Fruit fly (Drosophila melanogaster): Measurements from ENCODE around the gene Ada2b.

The Ada2b gene

dm6 chr3R:8256040-8256439 lies 15.7 kb upstream of the Ada2b start (continued):
- TF ChIP-seq bab2 (GFP tag; optimal IDR thresholded peaks at IDR 0.05): no peak
- no peak for TF ChIP-seq insv (GFP tag; optimal IDR thresholded peaks at IDR 0.05)
- no peak for TF ChIP-seq fd64A (GFP tag; optimal IDR thresholded peaks at IDR 0.05)
- TF ChIP-seq CG4360 (GFP tag; IDR thresholded peaks at IDR 0.05): no peak
- no peak for TF ChIP-seq CG11085 (GFP tag; IDR thresholded peaks at IDR 0.05)
- no peak for TF ChIP-seq HLHmδ (GFP tag; optimal IDR thresholded peaks at IDR 0.05)
- no peak for TF ChIP-seq Atf3 (GFP tag; optimal IDR thresholded peaks at IDR 0.05)
- TF ChIP-seq C15 (GFP tag; IDR thresholded peaks at IDR 0.05): no peak
- no peak for TF ChIP-seq btn (GFP tag; optimal IDR thresholded peaks at IDR 0.05)
- no peak for TF ChIP-seq knrl (GFP tag; IDR thresholded peaks at IDR 0.05; ENCODE audit: partially characterized antibody)
- no peak for TF ChIP-seq vvl (GFP tag; IDR thresholded peaks at IDR 0.05)
- TF ChIP-seq B-H1 (GFP tag; IDR thresholded peaks at IDR 0.05): no peak; the same call in 2 of the 3 replicates
- TF ChIP-seq Oaz (GFP tag; IDR thresholded peaks at IDR 0.05): no peak
- TF ChIP-seq Dek (tag; optimal IDR thresholded peaks at IDR 0.05): no peak
- TF ChIP-seq ap (GFP tag; IDR thresholded peaks at IDR 0.05): no peak
- TF ChIP-seq TFAM (GFP tag; optimal IDR thresholded peaks at IDR 0.05): no peak
- no peak for TF ChIP-seq gcm2 (GFP tag; optimal IDR thresholded peaks at IDR 0.05)
- TF ChIP-seq CG32767 (GFP tag; IDR thresholded peaks at IDR 0.05): no peak
- no peak for TF ChIP-seq hb (GFP tag; IDR thresholded peaks at IDR 0.05; ENCODE audit: partially characterized antibody)
- TF ChIP-seq CG31365 (tag; optimal IDR thresholded peaks at IDR 0.05): no peak
- no peak for TF ChIP-seq CG9609 (GFP tag; optimal IDR thresholded peaks at IDR 0.05)
- TF ChIP-seq zfh2 (GFP tag; optimal IDR thresholded peaks at IDR 0.05): peak; percentile 21
- TF ChIP-seq lov (optimal IDR thresholded peaks at IDR 0.05): no peak
- TF ChIP-seq lov (GFP tag; IDR thresholded peaks at IDR 0.05): no peak
- no peak for TF ChIP-seq Asciz (GFP tag; optimal IDR thresholded peaks at IDR 0.05)
- TF ChIP-seq zf30C (GFP tag; optimal IDR thresholded peaks at IDR 0.05): no peak
- no peak for TF ChIP-seq shn (GFP tag; optimal IDR thresholded peaks at IDR 0.05)
- TF ChIP-seq Fer2 (tag; optimal IDR thresholded peaks at IDR 0.05): no peak
- no peak for TF ChIP-seq Sin3A (optimal IDR thresholded peaks at IDR 0.05)
- peak; percentile 37; the same call in 2 of the 3 replicates for TF ChIP-seq row (GFP tag; IDR thresholded peaks at IDR 0.05)
- no peak for TF ChIP-seq sqz (GFP tag; optimal IDR thresholded peaks at IDR 0.05)
- peak; percentile 31 for TF ChIP-seq CG7556 (GFP tag; optimal IDR thresholded peaks at IDR 0.05)
- no peak for TF ChIP-seq CG42726 (GFP tag; IDR thresholded peaks at IDR 0.05; ENCODE audit: partially characterized antibody)
- TF ChIP-seq bcd (GFP tag; optimal IDR thresholded peaks at IDR 0.05): peak; percentile 19
- TF ChIP-seq Nf-YB (GFP tag; optimal IDR thresholded peaks at IDR 0.05): no peak
- no peak for TF ChIP-seq crol (GFP tag; IDR thresholded peaks at IDR 0.05)
- no peak for TF ChIP-seq Dll (GFP tag; IDR thresholded peaks at IDR 0.05; ENCODE audit: partially characterized antibody)
- TF ChIP-seq luna (GFP tag; optimal IDR thresholded peaks at IDR 0.05): no peak
- no peak for TF ChIP-seq Ptx1 (GFP tag; IDR thresholded peaks at IDR 0.05)
- TF ChIP-seq unc-4 (GFP tag; IDR thresholded peaks at IDR 0.05; ENCODE audit: partially characterized antibody): no peak
- no peak for TF ChIP-seq CG7745 (tag; optimal IDR thresholded peaks at IDR 0.05)
- no peak for TF ChIP-seq CG15479 (GFP tag; optimal IDR thresholded peaks at IDR 0.05)
- TF ChIP-seq CG12659 (GFP tag; optimal IDR thresholded peaks at IDR 0.05): no peak
- no peak for TF ChIP-seq CG30431 (GFP tag; optimal IDR thresholded peaks at IDR 0.05)
- no peak for TF ChIP-seq CG11723 (GFP tag; optimal IDR thresholded peaks at IDR 0.05)
- no peak for TF ChIP-seq cad (GFP tag; optimal IDR thresholded peaks at IDR 0.05)
- TF ChIP-seq bowl (GFP tag; IDR thresholded peaks at IDR 0.05): no peak
- no peak for TF ChIP-seq cato (GFP tag; optimal IDR thresholded peaks at IDR 0.05; ENCODE audit: borderline replicate concordance)
- TF ChIP-seq Fer3 (tag; optimal IDR thresholded peaks at IDR 0.05): peak; percentile 33
- TF ChIP-seq ssp (GFP tag; IDR thresholded peaks at IDR 0.05): no peak
- TF ChIP-seq MBD-R2 (GFP tag; IDR thresholded peaks at IDR 0.05): no peak
- TF ChIP-seq Usf (GFP tag; optimal IDR thresholded peaks at IDR 0.05): no peak
- TF ChIP-seq Hr3 (GFP tag; optimal IDR thresholded peaks at IDR 0.05): no peak

Data from whole organism, embryonic.